Fruit fly (Drosophila melanogaster): ENCODE measurements around the gene aay.
A peak's percentile ranks its signal among the peaks of the same experiment; 100 is the strongest.

Gene aay

DNA sequence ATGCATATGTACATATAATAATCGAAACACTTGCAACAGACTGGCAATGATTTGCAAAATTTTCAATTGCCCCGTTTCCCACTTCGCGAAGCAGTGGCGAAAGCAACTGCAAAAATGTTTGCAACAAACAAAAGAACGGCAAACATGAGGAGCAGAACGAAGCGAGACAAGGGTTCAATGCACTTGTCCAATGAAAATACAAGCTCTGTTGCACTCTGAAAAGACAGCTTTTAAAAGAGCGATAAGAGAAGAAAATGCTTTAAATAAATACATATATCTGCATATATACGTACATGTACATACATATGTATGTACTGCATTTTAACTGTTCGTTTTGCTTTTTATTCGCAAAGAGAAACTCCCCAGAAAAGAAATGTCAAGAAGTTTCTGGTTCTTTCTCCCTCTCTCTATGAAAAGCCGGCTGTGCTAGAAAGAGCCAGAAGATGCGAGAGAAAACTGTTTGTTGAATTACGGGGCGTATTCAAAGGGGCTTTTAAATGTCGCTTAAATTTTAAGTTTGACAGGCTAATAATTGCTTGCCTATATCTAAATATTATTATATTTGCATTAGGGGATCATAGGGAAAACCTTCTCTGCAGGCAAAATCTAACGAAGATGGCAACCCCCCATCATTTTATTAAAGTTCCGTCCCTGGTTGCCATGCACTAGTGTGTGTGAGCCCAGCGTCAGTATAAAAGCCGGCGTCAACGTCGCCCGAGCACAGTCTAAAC lies 39.5 kb upstream of the aay start, which contains the start of gene Hsp27 (continued):
- TF ChIP-seq CG8924 (tag; optimal IDR thresholded peaks at IDR 0.05), result peak; percentile 98
- TF ChIP-seq Lhr (GFP tag; optimal IDR thresholded peaks at IDR 0.05), result peak; percentile 93
- TF ChIP-seq MTF-1 (GFP tag; optimal IDR thresholded peaks at IDR 0.05; ENCODE audit: borderline replicate concordance), result peak; percentile 94
- TF ChIP-seq bowl (GFP tag; IDR thresholded peaks at IDR 0.05), result peak; percentile 92
- peak; percentile 94 for TF ChIP-seq ssp (GFP tag; IDR thresholded peaks at IDR 0.05)
- TF ChIP-seq Poxn (GFP tag; IDR thresholded peaks at IDR 0.05), result peak; percentile 84
- peak; percentile 76 for TF ChIP-seq p53 (GFP tag; optimal IDR thresholded peaks at IDR 0.05)
- peak; percentile 93 for TF ChIP-seq CrebB (tag; optimal IDR thresholded peaks at IDR 0.05)
- TF ChIP-seq Hey (tag; optimal IDR thresholded peaks at IDR 0.05), result peak; percentile 56
- peak; percentile 99 for TF ChIP-seq vvl (GFP tag; IDR thresholded peaks at IDR 0.05)
- TF ChIP-seq HLH54F (GFP tag; optimal IDR thresholded peaks at IDR 0.05), result peak; percentile 86
- peak; percentile 97 for TF ChIP-seq Fer3 (tag; optimal IDR thresholded peaks at IDR 0.05)
- TF ChIP-seq HmgZ (tag; optimal IDR thresholded peaks at IDR 0.05), result peak; percentile 97
- TF ChIP-seq Nf-YB (GFP tag; optimal IDR thresholded peaks at IDR 0.05), result peak; percentile 86
- peak in 1 of 2 experiments; percentile 50 for TF ChIP-seq tll (GFP tag; optimal IDR thresholded peaks at IDR 0.05)
- TF ChIP-seq nerfin-1 (tag; optimal IDR thresholded peaks at IDR 0.05), result peak; percentile 96
- peak; percentile 98 for TF ChIP-seq ttk (GFP tag; IDR thresholded peaks at IDR 0.05)
- peak; percentile 97 for TF ChIP-seq HHEX (GFP tag; optimal IDR thresholded peaks at IDR 0.05)
- TF ChIP-seq unc-4 (GFP tag; IDR thresholded peaks at IDR 0.05; ENCODE audit: partially characterized antibody), result no peak
- no peak for TF ChIP-seq Scr (GFP tag; IDR thresholded peaks at IDR 0.05; ENCODE audit: partially characterized antibody)
- peak; percentile 95 for TF ChIP-seq CG10959 (GFP tag; IDR thresholded peaks at IDR 0.05)
- peak; percentile 92 for TF ChIP-seq psq (GFP tag; optimal IDR thresholded peaks at IDR 0.05)
- TF ChIP-seq CG11504 (tag; optimal IDR thresholded peaks at IDR 0.05), result peak; percentile 97
- peak; percentile 99 for TF ChIP-seq ind (GFP tag; optimal IDR thresholded peaks at IDR 0.05)
- peak; percentile 99 for TF ChIP-seq Optix (GFP tag; IDR thresholded peaks at IDR 0.05)
- TF ChIP-seq Eip74EF (GFP tag; optimal IDR thresholded peaks at IDR 0.05), result peak in 1 of 2 experiments; percentile 97
- TF ChIP-seq seq (GFP tag; IDR thresholded peaks at IDR 0.05), result peak; percentile 97
- no peak for TF ChIP-seq sna (GFP tag; IDR thresholded peaks at IDR 0.05; ENCODE audit: partially characterized antibody)
- TF ChIP-seq CG30020 (tag; optimal IDR thresholded peaks at IDR 0.05), result peak; percentile 79
- peak; percentile 81 for TF ChIP-seq ftz-f1 (GFP tag; optimal IDR thresholded peaks at IDR 0.05)
- TF ChIP-seq pros (GFP tag; optimal IDR thresholded peaks at IDR 0.05), result no peak
- TF ChIP-seq Hr51 (GFP tag; optimal IDR thresholded peaks at IDR 0.05), result peak; percentile 91 to 97
- TF ChIP-seq hbn (GFP tag; IDR thresholded peaks at IDR 0.05; ENCODE audit: partially characterized antibody), result no peak
- TF ChIP-seq CG16813 (GFP tag; IDR thresholded peaks at IDR 0.05; ENCODE audit: partially characterized antibody), result no peak
- peak; percentile 84 for TF ChIP-seq pho (GFP tag; optimal IDR thresholded peaks at IDR 0.05)
- peak; percentile 97 for TF ChIP-seq gt (GFP tag; IDR thresholded peaks at IDR 0.05)
- peak; percentile 99 for TF ChIP-seq Awh (GFP tag; IDR thresholded peaks at IDR 0.05)
- TF ChIP-seq schlank (tag; optimal IDR thresholded peaks at IDR 0.05), result peak; percentile 94
- peak; percentile 85 for TF ChIP-seq NC2β (GFP tag; optimal IDR thresholded peaks at IDR 0.05)
- peak; percentile 97 for TF ChIP-seq zen (tag; optimal IDR thresholded peaks at IDR 0.05)
- peak; percentile 55 for TF ChIP-seq fd102C (GFP tag; optimal IDR thresholded peaks at IDR 0.05)
- TF ChIP-seq dm (GFP tag; optimal IDR thresholded peaks at IDR 0.05), result peak; percentile 62
- peak; percentile 95 for TF ChIP-seq CG2202 (tag; optimal IDR thresholded peaks at IDR 0.05)
- peak; percentile 97 for TF ChIP-seq vfl (GFP tag; optimal IDR thresholded peaks at IDR 0.05)
- peak; percentile 99 for TF ChIP-seq E2f1 (GFP tag; IDR thresholded peaks at IDR 0.05)
- TF ChIP-seq CG3726 (GFP tag; IDR thresholded peaks at IDR 0.05), result peak; percentile 98
- peak; percentile 99 for TF ChIP-seq CG32772 (GFP tag; IDR thresholded peaks at IDR 0.05)
- TF ChIP-seq CG13287 (GFP tag; IDR thresholded peaks at IDR 0.05; ENCODE audit: partially characterized antibody), result no peak; the same call in 1 of the 2 replicates

Data from whole organism, embryonic.